Fruit fly (Drosophila melanogaster) whole organism, embryonic: Measurements from ENCODE around the gene mRpL39.

Experiments
- Ada2b ChIP-seq: fragments of 200-800 bp; sonication (Bioruptor generic); IDR thresholded peaks from 2 replicates; pipeline ENCODE4 v1.3.6; 2022; ENCODE audit warnings: missing biosample characterization, missing genetic modification characterization
- Adf1 ChIP-seq: fragments of 200-800 bp; sonication (Bioruptor generic); IDR thresholded peaks from 2 replicates; pipeline ENCODE4 v1.3.6; 2022; ENCODE audit warnings: missing biosample characterization, missing genetic modification characterization
- BEAF-32 ChIP-seq: fragments of 200-800 bp; sonication (Bioruptor generic); optimal IDR thresholded peaks from 3 replicates; lab custom pipeline; 2017; ENCODE audit warnings: missing biosample characterization, missing genetic modification characterization, mild to moderate bottlenecking, moderate library complexity, missing genetic modification reagents
- CG10543 ChIP-seq: fragments of 200-800 bp; sonication (Bioruptor generic); optimal IDR thresholded peaks from 3 replicates; lab custom pipeline; 2017; ENCODE audit warnings: missing biosample characterization, mild to moderate bottlenecking, missing genetic modification characterization, moderate library complexity
- CG10979 ChIP-seq: fragments of 200-800 bp; sonication (Bioruptor generic); optimal IDR thresholded peaks from 2 replicates; lab custom pipeline; 2018; ENCODE audit warnings: missing biosample characterization, mild to moderate bottlenecking, missing genetic modification characterization, moderate library complexity
- CG11093 ChIP-seq: fragments of 200-800 bp; sonication (Bioruptor generic); IDR thresholded peaks from 3 replicates; pipeline ENCODE4 v1.3.6; 2022; ENCODE audit warnings: missing biosample characterization, missing genetic modification characterization
- CG11247 ChIP-seq: fragments of 200-800 bp; sonication (Bioruptor generic); IDR thresholded peaks from 2 replicates; pipeline ENCODE4 v1.3.6; 2022; ENCODE audit warnings: missing biosample characterization, missing genetic modification characterization
- CG11398 ChIP-seq: fragments of 200-800 bp; sonication (Bioruptor generic); optimal IDR thresholded peaks from 2 replicates; lab custom pipeline; 2016; ENCODE audit warnings: missing biosample characterization, missing genetic modification characterization
- CG12071 ChIP-seq: fragments of 200-800 bp; sonication (Bioruptor generic); optimal IDR thresholded peaks from 3 replicates; lab custom pipeline; 2018; ENCODE audit warnings: missing biosample characterization, mild to moderate bottlenecking, missing genetic modification characterization
- CG12942 ChIP-seq: fragments of 200-800 bp; sonication (Bioruptor generic); optimal IDR thresholded peaks from 3 replicates; lab custom pipeline; 2016; ENCODE audit warnings: missing biosample characterization, missing genetic modification characterization
- CG13123 ChIP-seq: fragments of 200-800 bp; sonication (Bioruptor generic); optimal IDR thresholded peaks from 2 replicates; lab custom pipeline; 2016; ENCODE audit warnings: missing biosample characterization, missing genetic modification characterization
- CG15479 ChIP-seq: fragments of 200-800 bp; sonication (Bioruptor generic); optimal IDR thresholded peaks from 3 replicates; lab custom pipeline; 2019; ENCODE audit warnings: missing biosample characterization, mild to moderate bottlenecking, missing genetic modification characterization, moderate library complexity
- CG16813 ChIP-seq: fragments of 200-800 bp; sonication (Bioruptor generic); IDR thresholded peaks from 3 replicates; pipeline ENCODE4 v1.3.6; 2022; ENCODE audit warnings: missing biosample characterization, missing genetic modification characterization; ENCODE audit not compliant: partially characterized antibody
- CG17186 ChIP-seq: fragments of 200-800 bp; sonication (Bioruptor generic); optimal IDR thresholded peaks from 3 replicates; lab custom pipeline; 2017; ENCODE audit warnings: missing biosample characterization, missing genetic modification reagents, missing genetic modification characterization
- CG17328 ChIP-seq: fragments of 200-800 bp; sonication (Bioruptor generic); IDR thresholded peaks from 2 replicates; pipeline ENCODE4 v1.3.6; 2022; ENCODE audit warnings: missing biosample characterization, missing genetic modification characterization
- CG17612 ChIP-seq: fragments of 200-800 bp; sonication (Bioruptor generic); IDR thresholded peaks from 2 replicates; pipeline ENCODE4 v1.3.6; 2022; ENCODE audit warnings: missing biosample characterization, missing genetic modification characterization
- CG32772 ChIP-seq: fragments of 200-800 bp; sonication (Bioruptor generic); IDR thresholded peaks from 2 replicates; pipeline ENCODE4 v1.3.6; 2022; ENCODE audit warnings: missing biosample characterization, missing genetic modification characterization
- CG3995 ChIP-seq: fragments of 200-800 bp; sonication (Bioruptor generic); optimal IDR thresholded peaks from 3 replicates; lab custom pipeline; 2016; ENCODE audit warnings: missing biosample characterization, missing genetic modification characterization
- CG4424 ChIP-seq: fragments of 200-800 bp; sonication (Bioruptor generic); optimal IDR thresholded peaks from 3 replicates; lab custom pipeline; 2016; ENCODE audit warnings: missing biosample characterization, missing genetic modification characterization
- CG8290 ChIP-seq, 3 experiments: fragments of 200-800 bp; sonication (Bioruptor generic); optimal IDR thresholded peaks; 2 replicates each; lab custom pipeline; 2016 to 2019; ENCODE audit warnings: missing biosample characterization in 3 of 3, missing genetic modification characterization in 3 of 3, mild to moderate bottlenecking in 2 of 3, moderate library complexity in 1 of 3
- CG8765 ChIP-seq: fragments of 200-800 bp; sonication (Bioruptor generic); IDR thresholded peaks from 2 replicates; pipeline ENCODE4 v1.3.6; 2022; ENCODE audit warnings: missing biosample characterization, missing genetic modification characterization
- CkIIα-i1 ChIP-seq: fragments of 200-800 bp; sonication (Bioruptor generic); IDR thresholded peaks from 2 replicates; pipeline ENCODE4 v1.3.6; 2022; ENCODE audit warnings: missing biosample characterization, missing genetic modification characterization
- D ChIP-seq, 2 experiments: fragments of 200-800 bp in 1 of 2; fragments of >200 bp in 1 of 2; sonication (Bioruptor generic) in 1 of 2; optimal IDR thresholded peaks; 2 replicates in 1 of 2; 3 replicates in 1 of 2; lab custom pipeline; 2017; ENCODE audit warnings: mild to moderate bottlenecking in 1 of 2, missing biosample characterization in 1 of 2, missing genetic modification characterization in 1 of 2, missing genetic modification reagents in 1 of 2
- Fer2 ChIP-seq: fragments of 200-800 bp; sonication (Bioruptor generic); optimal IDR thresholded peaks from 2 replicates; lab custom pipeline; 2018; ENCODE audit warnings: missing biosample characterization, mild to moderate bottlenecking, missing genetic modification characterization, moderate library complexity
- HmgD ChIP-seq: fragments of 200-800 bp; sonication (Bioruptor generic); optimal IDR thresholded peaks from 3 replicates; lab custom pipeline; 2016; ENCODE audit warnings: missing biosample characterization, missing genetic modification characterization
- Hmr ChIP-seq: fragments of 200-800 bp; sonication (Bioruptor generic); optimal IDR thresholded peaks from 3 replicates; lab custom pipeline; 2017; ENCODE audit warnings: mild to moderate bottlenecking, missing biosample characterization, missing genetic modification reagents, missing genetic modification characterization
- Max ChIP-seq: fragments of 200-800 bp; sonication (Bioruptor generic); optimal IDR thresholded peaks from 2 replicates; lab custom pipeline; 2016; ENCODE audit warnings: missing biosample characterization, mild to moderate bottlenecking, missing genetic modification characterization
- Sry-β ChIP-seq: fragments of 200-800 bp; sonication (Bioruptor generic); optimal IDR thresholded peaks from 2 replicates; lab custom pipeline; 2018; ENCODE audit warnings: missing biosample characterization, mild to moderate bottlenecking, missing genetic modification characterization, moderate library complexity
- abd-A ChIP-seq: fragments of 200-800 bp; sonication (Bioruptor generic); optimal IDR thresholded peaks from 3 replicates; lab custom pipeline; 2019; ENCODE audit warnings: missing biosample characterization, mild to moderate bottlenecking, missing genetic modification characterization, moderate library complexity
- br ChIP-seq: fragments of >200 bp; optimal IDR thresholded peaks from 2 replicates; lab custom pipeline; 2017
- dmrt11E ChIP-seq: fragments of 200-800 bp; sonication (Bioruptor generic); optimal IDR thresholded peaks from 3 replicates; lab custom pipeline; 2018; ENCODE audit warnings: missing biosample characterization, mild to moderate bottlenecking, missing genetic modification characterization, moderate library complexity
- en ChIP-seq: fragments of 200-800 bp; sonication (Bioruptor generic); optimal IDR thresholded peaks from 2 replicates; lab custom pipeline; 2016; ENCODE audit warnings: missing biosample characterization, missing genetic modification characterization
- eyg ChIP-seq: fragments of 200-800 bp; sonication (Bioruptor generic); optimal IDR thresholded peaks from 3 replicates; lab custom pipeline; 2016; ENCODE audit warnings: missing biosample characterization, missing genetic modification characterization
- fd64A ChIP-seq: fragments of 200-800 bp; sonication (Bioruptor generic); optimal IDR thresholded peaks from 3 replicates; lab custom pipeline; 2018; ENCODE audit warnings: missing biosample characterization, mild to moderate bottlenecking, missing genetic modification characterization
- fu2 ChIP-seq: fragments of 200-800 bp; sonication (Bioruptor generic); optimal IDR thresholded peaks from 2 replicates; lab custom pipeline; 2016; ENCODE audit warnings: missing biosample characterization, missing genetic modification characterization
- gce ChIP-seq: fragments of 200-800 bp; sonication (Bioruptor generic); IDR thresholded peaks from 3 replicates; pipeline ENCODE4 v1.3.6; 2022; ENCODE audit warnings: missing biosample characterization, missing genetic modification characterization
- gro ChIP-seq: fragments of 200-800 bp; sonication (Bioruptor generic); optimal IDR thresholded peaks from 2 replicates; lab custom pipeline; 2016; ENCODE audit warnings: missing biosample characterization, missing genetic modification characterization
- hb ChIP-seq: fragments of 200-800 bp; sonication (Bioruptor generic); IDR thresholded peaks from 3 replicates; pipeline ENCODE4 v1.3.6; 2022; ENCODE audit warnings: missing biosample characterization, missing genetic modification characterization; ENCODE audit not compliant: partially characterized antibody
- lola ChIP-seq, 3 experiments: fragments of >200 bp in 2 of 3; fragments of 200-800 bp in 1 of 3; sonication (Bioruptor generic) in 1 of 3; optimal IDR thresholded peaks; 2 replicates each; lab custom pipeline; 2017 to 2019; ENCODE audit warnings: missing biosample characterization in 3 of 3, missing genetic modification characterization in 3 of 3, mild to moderate bottlenecking in 1 of 3, moderate library complexity in 1 of 3
- mam ChIP-seq: fragments of 200-800 bp; sonication (Bioruptor generic); optimal IDR thresholded peaks from 3 replicates; lab custom pipeline; 2016; ENCODE audit warnings: missing biosample characterization, missing genetic modification characterization
- p53 ChIP-seq: fragments of 200-800 bp; sonication (Bioruptor generic); optimal IDR thresholded peaks from 2 replicates; lab custom pipeline; 2016; ENCODE audit warnings: missing biosample characterization, missing genetic modification characterization
- pfk ChIP-seq: fragments of 200-800 bp; sonication (Bioruptor generic); optimal IDR thresholded peaks from 2 replicates; lab custom pipeline; 2018; ENCODE audit warnings: missing biosample characterization, mild to moderate bottlenecking, missing genetic modification characterization, moderate library complexity
- scrt ChIP-seq: fragments of 200-800 bp; sonication (Bioruptor generic); optimal IDR thresholded peaks from 2 replicates; lab custom pipeline; 2018; ENCODE audit warnings: missing biosample characterization, mild to moderate bottlenecking, missing genetic modification characterization, moderate library complexity
- sens-2 ChIP-seq: fragments of 200-800 bp; sonication (Bioruptor generic); IDR thresholded peaks from 2 replicates; pipeline ENCODE4 v1.3.6; 2022; ENCODE audit warnings: missing biosample characterization, missing genetic modification characterization
- seq ChIP-seq: fragments of 200-800 bp; sonication (Bioruptor generic); IDR thresholded peaks from 2 replicates; pipeline ENCODE4 v1.3.6; 2022; ENCODE audit warnings: missing biosample characterization, missing genetic modification characterization
- twi ChIP-seq: fragments of 200-800 bp; optimal IDR thresholded peaks from 2 replicates; lab custom pipeline; 2019; ENCODE audit warnings: missing biosample characterization, mild to moderate bottlenecking, missing genetic modification characterization, moderate library complexity
- vnd ChIP-seq: fragments of 200-800 bp; sonication (Bioruptor generic); IDR thresholded peaks from 3 replicates; pipeline ENCODE4 v1.3.6; 2022; ENCODE audit warnings: missing biosample characterization, missing genetic modification characterization; ENCODE audit not compliant: partially characterized antibody

The mRpL39 gene

DNA sequence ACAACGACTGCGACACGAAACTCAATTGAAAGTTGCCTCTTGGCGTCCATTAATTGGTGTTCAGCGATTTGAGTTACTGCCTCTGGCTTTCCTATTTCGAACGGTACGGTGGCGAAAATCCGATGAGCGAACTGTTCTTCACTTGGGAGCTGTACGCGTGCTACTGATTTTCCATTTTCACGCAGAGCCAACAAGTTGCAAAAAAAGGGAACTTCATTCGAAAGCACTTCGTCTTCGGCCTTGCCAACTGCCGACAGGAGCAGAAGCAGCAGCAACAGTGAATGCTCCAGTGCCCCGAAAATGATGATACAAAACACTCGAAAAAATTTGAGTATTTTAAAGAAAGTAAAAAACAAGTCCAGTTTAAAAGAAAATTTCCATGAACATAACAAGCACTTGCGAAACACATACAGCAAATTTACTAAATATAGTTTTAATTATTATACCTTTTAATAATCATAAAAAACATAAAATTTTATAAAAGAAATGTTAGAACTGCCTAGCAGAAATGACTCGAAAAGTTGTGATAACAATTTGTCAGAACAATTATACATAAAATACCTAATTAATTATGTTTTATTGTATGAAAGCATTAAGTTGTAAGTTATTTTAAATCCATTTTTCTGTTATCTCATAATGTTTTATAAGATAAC is 34.7 kb upstream of the mRpL39 start (continued):
- peak; percentile 84 for TF ChIP-seq scrt (GFP tag; lab: Kevin White, UChicago)
- TF ChIP-seq hb (GFP tag; lab: Robert Waterston, UW): no peak
- TF ChIP-seq CG10979 (tag; lab: Kevin White, UChicago): no peak
- no peak for TF ChIP-seq dmrt11E (tag; lab: Kevin White, UChicago)
- no peak for TF ChIP-seq HmgD (GFP tag; lab: Kevin White, UChicago)
- no peak for TF ChIP-seq gce (GFP tag; lab: Robert Waterston, UW)
- peak; percentile 64 for TF ChIP-seq Hmr (GFP tag; lab: Kevin White, UChicago)
- TF ChIP-seq p53 (GFP tag; lab: Kevin White, UChicago): no peak
- TF ChIP-seq mam: no peak
- TF ChIP-seq CG3995 (GFP tag; lab: Kevin White, UChicago): no peak
- no peak for TF ChIP-seq Adf1 (GFP tag; lab: Robert Waterston, UW)
- no peak for TF ChIP-seq eyg
- TF ChIP-seq sens-2 (GFP tag; lab: Robert Waterston, UW): no peak
- peak; percentile 58 for TF ChIP-seq CG10543 (GFP tag; lab: Kevin White, UChicago)
- TF ChIP-seq seq (GFP tag; lab: Robert Waterston, UW): no peak
- no peak for TF ChIP-seq gro (GFP tag; lab: Kevin White, UChicago)
- no peak for TF ChIP-seq CG8290 (GFP tag; optimal IDR thresholded peaks at IDR 0.05; lab: Kevin White, UChicago)
- TF ChIP-seq CG8290 (tag; optimal IDR thresholded peaks at IDR 0.05; lab: Kevin White, UChicago): no peak
- no peak for TF ChIP-seq CG12942 (GFP tag; lab: Kevin White, UChicago)
- TF ChIP-seq twi (tag; lab: Kevin White, UChicago): no peak
- no peak for TF ChIP-seq BEAF-32 (GFP tag; lab: Kevin White, UChicago)
- TF ChIP-seq fu2 (GFP tag; lab: Kevin White, UChicago): no peak
- TF ChIP-seq Max (GFP tag; lab: Kevin White, UChicago): no peak
- TF ChIP-seq CG15479 (GFP tag; lab: Kevin White, UChicago): no peak
- TF ChIP-seq fd64A (GFP tag; lab: Kevin White, UChicago): no peak
- no peak for TF ChIP-seq CG17186 (GFP tag; lab: Kevin White, UChicago)
- TF ChIP-seq CG17612 (GFP tag; lab: Robert Waterston, UW): no peak
- TF ChIP-seq CG16813: no peak
- no peak for TF ChIP-seq lola (GFP tag; optimal IDR thresholded peaks at IDR 0.05; lab: Kevin White, UChicago)
- TF ChIP-seq CG8765 (GFP tag; lab: Robert Waterston, UW): no peak
- no peak for TF ChIP-seq CG13123 (GFP tag; lab: Kevin White, UChicago)
- TF ChIP-seq CG17328 (GFP tag; lab: Robert Waterston, UW): no peak
- no peak for TF ChIP-seq CG11247 (GFP tag; lab: Robert Waterston, UW)
- peak; percentile 6 for TF ChIP-seq Fer2 (tag; lab: Kevin White, UChicago)
- TF ChIP-seq vnd (GFP tag; lab: Robert Waterston, UW): no peak
- TF ChIP-seq Ada2b: no peak
- no peak for TF ChIP-seq CG32772 (GFP tag; lab: Robert Waterston, UW)
- no peak for TF ChIP-seq D (optimal IDR thresholded peaks at IDR 0.05; lab: Kevin White, UChicago)
- TF ChIP-seq D (GFP tag; optimal IDR thresholded peaks at IDR 0.05; lab: Kevin White, UChicago): peak; percentile 30
- no peak for TF ChIP-seq br (lab: Kevin White, UChicago)
- TF ChIP-seq en (GFP tag; lab: Kevin White, UChicago): no peak
- peak; percentile 34 for TF ChIP-seq abd-A (tag; lab: Kevin White, UChicago)
- TF ChIP-seq CG12071: no peak
- no peak for TF ChIP-seq CkIIα-i1 (GFP tag; lab: Robert Waterston, UW)
- no peak for TF ChIP-seq CG11093 (GFP tag; lab: Robert Waterston, UW)
- no peak for TF ChIP-seq CG11398 (GFP tag; lab: Kevin White, UChicago)
- no peak for TF ChIP-seq pfk (GFP tag; lab: Kevin White, UChicago)
- no peak for TF ChIP-seq Sry-β (GFP tag; lab: Kevin White, UChicago)
- TF ChIP-seq CG4424: peak; percentile 13
